Worm (Caenorhabditis elegans): ENCODE data around the gene W10C6.2.

- TF ChIP-seq ceh-28 (tag; optimal IDR thresholded peaks at IDR 0.05), result no peak
- no peak for TF ChIP-seq Y105C5A.15 (GFP tag; IDR thresholded peaks at IDR 0.05)
- no peak for TF ChIP-seq lsy-2 (tag; optimal IDR thresholded peaks at IDR 0.05)
- no peak for TF ChIP-seq ama-1 (optimal IDR thresholded peaks at IDR 0.05)
- TF ChIP-seq nhr-48 (tag; optimal IDR thresholded peaks at IDR 0.05), result no peak
- no peak for TF ChIP-seq zfp-3 (GFP tag; conservative IDR thresholded peaks at IDR 0.05)
- TF ChIP-seq snpc-4 (tag; optimal IDR thresholded peaks at IDR 0.05), result no peak
- TF ChIP-seq lin-39 (tag; optimal IDR thresholded peaks at IDR 0.05), result no peak
- no peak for TF ChIP-seq unc-62 (GFP tag; optimal IDR thresholded peaks at IDR 0.05 in 1 of 2)
- TF ChIP-seq unc-62 (tag; optimal IDR thresholded peaks at IDR 0.05), result no peak
- no peak for TF ChIP-seq nhr-11 (tag; optimal IDR thresholded peaks at IDR 0.05)
- TF ChIP-seq mxl-3 (GFP tag; optimal IDR thresholded peaks at IDR 0.05), result no peak
Measured at ce11 chrII:11089356-11089755, 32.3 kb downstream of the W10C6.2 start, which contains the start of gene unc-53.

All from whole organism, L4 larva.